Fruit fly (Drosophila melanogaster) whole organism, embryonic: ENCODE data around the gene CG43675.

ENCODE experiments used
- Aef1 ChIP-seq: fragments of 200-800 bp; sonication (Bioruptor generic); IDR thresholded peaks from 3 replicates; pipeline ENCODE4 v1.3.6; 2022; ENCODE audit warnings: missing biosample characterization, missing genetic modification characterization
- Atf3 ChIP-seq: fragments of 200-800 bp; sonication (Bioruptor generic); optimal IDR thresholded peaks from 3 replicates; lab custom pipeline; 2016; ENCODE audit warnings: missing biosample characterization, missing genetic modification characterization
- Atf6 ChIP-seq: fragments of 200-800 bp; sonication (Bioruptor generic); IDR thresholded peaks from 2 replicates; pipeline ENCODE4 v1.3.6; 2022; ENCODE audit warnings: missing biosample characterization, missing genetic modification characterization
- B-H2 ChIP-seq: fragments of 200-800 bp; sonication (Bioruptor generic); optimal IDR thresholded peaks from 2 replicates; lab custom pipeline; 2018; ENCODE audit warnings: missing biosample characterization, mild to moderate bottlenecking, missing genetic modification characterization
- CG10959 ChIP-seq: fragments of 200-800 bp; sonication (Bioruptor generic); IDR thresholded peaks from 2 replicates; pipeline ENCODE4 v1.3.6; 2022; ENCODE audit warnings: missing biosample characterization, missing genetic modification characterization
- CG11504 ChIP-seq: fragments of 200-800 bp; sonication (Bioruptor generic); optimal IDR thresholded peaks from 3 replicates; lab custom pipeline; 2019; ENCODE audit warnings: missing biosample characterization, mild to moderate bottlenecking, missing genetic modification characterization, moderate library complexity
- CG12391 ChIP-seq: fragments of 200-800 bp; sonication (Bioruptor generic); optimal IDR thresholded peaks from 3 replicates; lab custom pipeline; 2018; ENCODE audit warnings: missing biosample characterization, mild to moderate bottlenecking, missing genetic modification characterization, moderate library complexity
- CG13123 ChIP-seq: fragments of 200-800 bp; sonication (Bioruptor generic); optimal IDR thresholded peaks from 2 replicates; lab custom pipeline; 2016; ENCODE audit warnings: missing biosample characterization, missing genetic modification characterization
- CG17328 ChIP-seq: fragments of 200-800 bp; sonication (Bioruptor generic); IDR thresholded peaks from 2 replicates; pipeline ENCODE4 v1.3.6; 2022; ENCODE audit warnings: missing biosample characterization, missing genetic modification characterization
- CG1792 ChIP-seq: fragments of 200-800 bp; sonication (Bioruptor generic); optimal IDR thresholded peaks from 2 replicates; lab custom pipeline; 2016; ENCODE audit warnings: missing biosample characterization, missing genetic modification characterization
- CG18011 ChIP-seq: fragments of 200-800 bp; sonication (Bioruptor generic); optimal IDR thresholded peaks from 2 replicates; lab custom pipeline; 2017; ENCODE audit warnings: missing biosample characterization, missing genetic modification characterization, mild to moderate bottlenecking, moderate library complexity, missing genotype
- CG30403 ChIP-seq: fragments of 200-800 bp; sonication (Bioruptor generic); optimal IDR thresholded peaks from 3 replicates; lab custom pipeline; 2016; ENCODE audit warnings: missing biosample characterization, missing genetic modification characterization
- CG32532 ChIP-seq: fragments of 200-800 bp; sonication (Bioruptor generic); IDR thresholded peaks from 2 replicates; pipeline ENCODE4 v1.3.6; 2022; ENCODE audit warnings: missing biosample characterization, missing genetic modification characterization
- CG34376 ChIP-seq: fragments of 200-800 bp; sonication (Bioruptor generic); optimal IDR thresholded peaks from 2 replicates; lab custom pipeline; 2018; ENCODE audit warnings: missing biosample characterization, mild to moderate bottlenecking, missing genetic modification characterization
- CG3838 ChIP-seq: fragments of 200-800 bp; sonication (Bioruptor generic); optimal IDR thresholded peaks from 3 replicates; lab custom pipeline; 2016; ENCODE audit warnings: missing biosample characterization, missing genetic modification characterization
- CG3847 ChIP-seq: fragments of 200-800 bp; sonication (Bioruptor generic); IDR thresholded peaks from 2 replicates; pipeline ENCODE4 v1.3.6; 2022; ENCODE audit warnings: missing biosample characterization, missing genetic modification characterization
- CG4282 ChIP-seq: fragments of 200-800 bp; sonication (Bioruptor generic); optimal IDR thresholded peaks from 2 replicates; lab custom pipeline; 2016; ENCODE audit warnings: missing biosample characterization, missing genetic modification characterization
- CG8281 ChIP-seq: fragments of 200-800 bp; sonication (Bioruptor generic); optimal IDR thresholded peaks from 2 replicates; lab custom pipeline; 2018; ENCODE audit warnings: missing biosample characterization, mild to moderate bottlenecking, missing genetic modification characterization, moderate library complexity
- CG8359 ChIP-seq: fragments of 200-800 bp; sonication (Bioruptor generic); optimal IDR thresholded peaks from 2 replicates; lab custom pipeline; 2017; ENCODE audit warnings: missing biosample characterization, mild to moderate bottlenecking, missing genetic modification characterization, borderline replicate concordance
- CG9437 ChIP-seq: fragments of 200-800 bp; sonication (Bioruptor generic); optimal IDR thresholded peaks from 2 replicates; lab custom pipeline; 2018; ENCODE audit warnings: missing biosample characterization, mild to moderate bottlenecking, missing genetic modification characterization
- CTCF ChIP-seq: fragments of 200-800 bp; sonication (Bioruptor generic); optimal IDR thresholded peaks from 2 replicates; lab custom pipeline; 2017; ENCODE audit warnings: missing biosample characterization, mild to moderate bottlenecking, missing genetic modification characterization, moderate library complexity
- Dip2 ChIP-seq: fragments of 200-800 bp; sonication (Bioruptor generic); IDR thresholded peaks from 2 replicates; pipeline ENCODE4 v1.3.6; 2022; ENCODE audit warnings: missing biosample characterization, missing genetic modification characterization
- HLHmδ ChIP-seq: fragments of 200-800 bp; sonication (Bioruptor generic); optimal IDR thresholded peaks from 2 replicates; lab custom pipeline; 2018; ENCODE audit warnings: missing biosample characterization, mild to moderate bottlenecking, missing genetic modification characterization, moderate library complexity
- Lpt ChIP-seq: fragments of >200 bp; optimal IDR thresholded peaks from 2 replicates; lab custom pipeline; 2018; ENCODE audit warnings: missing biosample characterization, missing genetic modification characterization
- Mad ChIP-seq: fragments of 200-800 bp; sonication (Bioruptor generic); optimal IDR thresholded peaks from 2 replicates; lab custom pipeline; 2016; ENCODE audit warnings: missing biosample characterization, missing genetic modification characterization
- Max ChIP-seq: fragments of 200-800 bp; sonication (Bioruptor generic); optimal IDR thresholded peaks from 2 replicates; lab custom pipeline; 2016; ENCODE audit warnings: missing biosample characterization, mild to moderate bottlenecking, missing genetic modification characterization
- Neu2 ChIP-seq: fragments of 200-800 bp; sonication (Bioruptor generic); optimal IDR thresholded peaks from 3 replicates; lab custom pipeline; 2016; ENCODE audit warnings: missing biosample characterization, missing genetic modification characterization, borderline replicate concordance
- Nf-YC ChIP-seq: fragments of 200-800 bp; optimal IDR thresholded peaks from 3 replicates; lab custom pipeline; 2019; ENCODE audit warnings: missing biosample characterization, mild to moderate bottlenecking, missing genetic modification characterization, moderate library complexity
- Oaz ChIP-seq: fragments of 200-800 bp; sonication (Bioruptor generic); IDR thresholded peaks from 2 replicates; pipeline ENCODE4 v1.3.6; 2022; ENCODE audit warnings: missing biosample characterization, missing genetic modification characterization
- Optix ChIP-seq: fragments of 200-800 bp; sonication (Bioruptor generic); IDR thresholded peaks from 3 replicates; pipeline ENCODE4 v1.3.6; 2022; ENCODE audit warnings: missing biosample characterization, missing genetic modification characterization
- Poxn ChIP-seq: fragments of 200-800 bp; sonication (Bioruptor generic); IDR thresholded peaks from 2 replicates; pipeline ENCODE4 v1.3.6; 2022; ENCODE audit warnings: missing biosample characterization, missing genetic modification characterization
- Sry-δ ChIP-seq: fragments of 200-800 bp; sonication (Bioruptor generic); optimal IDR thresholded peaks from 2 replicates; lab custom pipeline; 2016; ENCODE audit warnings: missing biosample characterization, missing genetic modification characterization
- Usf ChIP-seq: fragments of 200-800 bp; sonication (Bioruptor generic); optimal IDR thresholded peaks from 2 replicates; lab custom pipeline; 2017; ENCODE audit warnings: missing genotype, missing biosample characterization, missing genetic modification characterization
- aop ChIP-seq: fragments of 200-800 bp; sonication (Bioruptor generic); IDR thresholded peaks from 2 replicates; pipeline ENCODE4 v1.3.6; 2022; ENCODE audit warnings: missing biosample characterization, missing genetic modification characterization
- bsh ChIP-seq, 2 experiments: fragments of 200-800 bp; sonication (Bioruptor generic); optimal IDR thresholded peaks; 2 replicates each; lab custom pipeline; 2017 to 2018; ENCODE audit warnings: mild to moderate bottlenecking in 2 of 2, missing biosample characterization in 2 of 2, missing genetic modification characterization in 2 of 2, moderate library complexity in 1 of 2
- btn ChIP-seq: fragments of 200-800 bp; sonication (Bioruptor generic); optimal IDR thresholded peaks from 2 replicates; lab custom pipeline; 2016; ENCODE audit warnings: missing biosample characterization, missing genetic modification characterization
- cad ChIP-seq: fragments of >200 bp; optimal IDR thresholded peaks from 2 replicates; lab custom pipeline; 2017; ENCODE audit warnings: missing biosample characterization, missing genetic modification characterization
- chinmo ChIP-seq: fragments of 200-800 bp; sonication (Bioruptor generic); IDR thresholded peaks from 4 replicates; pipeline ENCODE4 v1.3.6; 2022; ENCODE audit warnings: missing biosample characterization, missing genetic modification characterization; ENCODE audit not compliant: partially characterized antibody
- cwo ChIP-seq: fragments of 200-800 bp; sonication (Bioruptor generic); optimal IDR thresholded peaks from 3 replicates; lab custom pipeline; 2017; ENCODE audit warnings: missing biosample characterization, missing genetic modification characterization, mild to moderate bottlenecking, moderate library complexity, missing genetic modification reagents
- gem ChIP-seq: fragments of 200-800 bp; sonication (Bioruptor generic); optimal IDR thresholded peaks from 2 replicates; lab custom pipeline; 2019; ENCODE audit warnings: missing biosample characterization, mild to moderate bottlenecking, missing genetic modification characterization, moderate library complexity
- jigr1 ChIP-seq: fragments of 200-800 bp; sonication (Bioruptor generic); IDR thresholded peaks from 3 replicates; pipeline ENCODE4 v1.3.6; 2022; ENCODE audit warnings: missing biosample characterization, missing genetic modification characterization
- jing ChIP-seq: fragments of 200-800 bp; sonication (Bioruptor generic); optimal IDR thresholded peaks from 2 replicates; lab custom pipeline; 2018; ENCODE audit warnings: missing biosample characterization, mild to moderate bottlenecking, missing genetic modification characterization
- mam ChIP-seq: fragments of 200-800 bp; sonication (Bioruptor generic); optimal IDR thresholded peaks from 3 replicates; lab custom pipeline; 2016; ENCODE audit warnings: missing biosample characterization, missing genetic modification characterization
- pan ChIP-seq, 4 experiments: fragments of >200 bp in 3 of 4; fragments of 200-800 bp in 1 of 4; sonication (Bioruptor generic) in 1 of 4; optimal IDR thresholded peaks in 3 of 4; IDR thresholded peaks in 1 of 4; 2 replicates each; pipeline versions ENCODE4 v1.3.6 to Lab custom; 2017 to 2022; ENCODE audit warnings: missing biosample characterization in 2 of 4, missing genetic modification characterization in 2 of 4, mixed read lengths in 1 of 4
- phol ChIP-seq: fragments of 200-800 bp; sonication (Bioruptor generic); optimal IDR thresholded peaks from 3 replicates; lab custom pipeline; 2018; ENCODE audit warnings: missing biosample characterization, mild to moderate bottlenecking, missing genetic modification characterization, moderate library complexity
- run ChIP-seq: fragments of 200-800 bp; sonication (Bioruptor generic); optimal IDR thresholded peaks from 3 replicates; lab custom pipeline; 2018; ENCODE audit warnings: missing biosample characterization, mild to moderate bottlenecking, missing genetic modification characterization
- salm ChIP-seq: fragments of 200-800 bp; sonication (Bioruptor generic); optimal IDR thresholded peaks from 2 replicates; lab custom pipeline; 2018; ENCODE audit warnings: missing biosample characterization, mild to moderate bottlenecking, missing genetic modification characterization
- shn ChIP-seq: fragments of 200-800 bp; sonication (Bioruptor generic); optimal IDR thresholded peaks from 3 replicates; lab custom pipeline; 2016; ENCODE audit warnings: missing biosample characterization, missing genetic modification characterization
- sqz ChIP-seq: fragments of 200-800 bp; sonication (Bioruptor generic); optimal IDR thresholded peaks from 3 replicates; lab custom pipeline; 2018; ENCODE audit warnings: missing biosample characterization, mild to moderate bottlenecking, missing genetic modification characterization
- z ChIP-seq: fragments of 200-800 bp; sonication (Bioruptor generic); IDR thresholded peaks from 3 replicates; pipeline ENCODE4 v1.3.6; 2022; ENCODE audit warnings: missing biosample characterization, missing genetic modification characterization

The CG43675 gene

DNA sequence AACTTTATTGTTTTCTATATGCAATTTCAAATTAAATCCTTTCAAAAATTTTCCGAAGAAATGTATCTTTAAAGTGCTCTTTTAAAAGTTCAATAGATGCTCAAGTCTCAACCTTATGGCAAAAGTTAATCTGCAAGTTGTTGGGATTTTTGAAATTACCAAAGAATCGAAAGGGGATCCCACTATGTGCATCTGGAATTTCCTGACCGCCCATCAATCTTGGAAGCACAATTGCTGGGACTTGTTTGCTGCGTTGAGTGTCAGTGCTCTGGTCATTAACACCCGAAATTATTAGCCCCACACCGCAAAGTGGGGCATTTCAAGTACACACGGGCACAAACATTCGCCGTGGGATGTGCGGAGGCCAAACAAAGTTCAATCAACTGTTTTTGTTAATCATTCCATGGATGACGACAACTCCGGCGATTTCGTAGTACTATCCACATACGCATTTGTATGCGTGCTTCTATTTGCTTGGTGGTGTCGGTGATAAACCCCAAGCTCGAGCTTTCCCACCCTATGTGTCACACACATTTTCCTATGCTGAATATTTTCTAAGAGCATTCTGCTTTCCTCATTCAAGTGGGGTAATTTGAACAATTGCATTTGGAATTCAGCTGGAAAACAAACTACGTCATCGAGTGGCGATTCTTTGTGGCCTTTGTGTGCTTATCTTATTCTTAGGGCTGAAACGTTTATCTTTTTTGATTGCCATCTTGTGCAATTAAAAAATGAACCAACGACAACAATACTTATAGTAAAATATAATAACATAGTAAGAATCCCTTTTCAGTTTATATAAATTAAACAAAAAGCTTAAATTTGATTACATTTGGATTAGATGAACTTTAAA, 17.7 kb upstream of the CG43675 start (continued):
- TF ChIP-seq chinmo (GFP tag; lab: Robert Waterston, UW) (0 out of 4 replicates have a peak, but pooled peaks have one; percentile 76), salm (tag; lab: Kevin White, UChicago) (no peak), z (GFP tag; lab: Robert Waterston, UW) (no peak), jigr1 (no peak), CTCF (GFP tag; lab: Kevin White, UChicago) (no peak), CG4282 (GFP tag; lab: Kevin White, UChicago) (no peak), Dip2 (no peak), CG9437 (GFP tag; lab: Kevin White, UChicago) (no peak), Aef1 (GFP tag; lab: Robert Waterston, UW) (no peak), CG32532 (peak; percentile 36; the same call in 1 of the 2 replicates), CG30403 (GFP tag; lab: Kevin White, UChicago) (no peak), gem (tag; lab: Kevin White, UChicago) (no peak), Mad (GFP tag; lab: Kevin White, UChicago) (no peak), CG8281 (tag; lab: Kevin White, UChicago) (no peak), cad (GFP tag; lab: Kevin White, UChicago) (no peak), Oaz (GFP tag; lab: Robert Waterston, UW) (no peak), CG17328 (GFP tag; lab: Robert Waterston, UW) (no peak), CG12391 (tag; lab: Kevin White, UChicago) (no peak), mam (GFP tag; lab: Kevin White, UChicago) (no peak), Neu2 (GFP tag; lab: Kevin White, UChicago) (no peak), CG11504 (tag; lab: Kevin White, UChicago) (no peak), aop (GFP tag; lab: Robert Waterston, UW) (no peak), B-H2 (GFP tag; lab: Kevin White, UChicago) (peak; percentile 10), CG10959 (GFP tag; lab: Robert Waterston, UW) (no peak), Atf3 (GFP tag; lab: Kevin White, UChicago) (no peak), Poxn (GFP tag; lab: Robert Waterston, UW) (no peak), jing (GFP tag; lab: Kevin White, UChicago) (no peak), Sry-δ (no peak), CG34376 (peak; percentile 62), Atf6 (peak; percentile 37; the same call in 1 of the 2 replicates), phol (tag; lab: Kevin White, UChicago) (no peak), Optix (GFP tag; lab: Robert Waterston, UW) (no peak), run (no peak), CG3847 (GFP tag; lab: Robert Waterston, UW) (no peak), Usf (GFP tag; lab: Kevin White, UChicago) (no peak), HLHmδ (GFP tag; lab: Kevin White, UChicago) (peak; percentile 9), CG3838 (GFP tag; lab: Kevin White, UChicago) (no peak), Nf-YC (tag; lab: Kevin White, UChicago) (no peak), pan (optimal IDR thresholded peaks at IDR 0.05; lab: Kevin White, UChicago) (no peak), pan (GFP tag; optimal IDR thresholded peaks at IDR 0.05 in 1 of 2, IDR thresholded peaks at IDR 0.05 in 1 of 2) (no peak), CG1792 (GFP tag; lab: Kevin White, UChicago) (no peak), cwo (GFP tag; lab: Kevin White, UChicago) (peak; percentile 4), Max (GFP tag; lab: Kevin White, UChicago) (no peak), CG13123 (GFP tag; lab: Kevin White, UChicago) (no peak), btn (GFP tag; lab: Kevin White, UChicago) (no peak), shn (GFP tag; lab: Kevin White, UChicago) (no peak), sqz (GFP tag; lab: Kevin White, UChicago) (no peak), CG18011 (no peak), bsh (GFP tag; optimal IDR thresholded peaks at IDR 0.05; lab: Kevin White, UChicago) (no peak), CG8359 (GFP tag; lab: Kevin White, UChicago) (no peak), Lpt (GFP tag; lab: Kevin White, UChicago) (no peak)
